Worm (Caenorhabditis elegans) whole organism, L1 larva: ENCODE data around the gene smc-5.

Experiments used
- ceh-82 ChIP-seq, 3 experiments: fragments of 150-350 bp in 1 of 3; sonication (generic microtip) in 2 of 3; optimal IDR thresholded peaks; 2 replicates each; lab custom pipeline; 2014 to 2017; ENCODE audit warnings: missing biosample characterization in 3 of 3, missing genetic modification characterization in 3 of 3
- elt-2 ChIP-seq: sonication (generic microtip); optimal IDR thresholded peaks from 2 replicates; lab custom pipeline; 2016; ENCODE audit warnings: missing genetic modification characterization, mild to moderate bottlenecking, inconsistent platforms, missing compliant biosample characterization, missing genetic modification reagents
- elt-3 ChIP-seq, 6 experiments: fragments of 150-350 bp in 1 of 6; sonication (generic microtip); optimal IDR thresholded peaks; 2 replicates each; lab custom pipeline; 2017 to 2018; ENCODE audit warnings: missing biosample characterization in 6 of 6, missing genetic modification characterization in 6 of 6, inconsistent platforms in 1 of 6
- ets-5 ChIP-seq: fragments of 200-800 bp; sonication (Bioruptor generic); IDR thresholded peaks from 2 replicates; pipeline ENCODE4 v1.3.6; 2022; ENCODE audit warnings: missing genetic modification characterization, missing compliant biosample characterization
- lin-39 ChIP-seq: fragments of 150-350 bp; optimal IDR thresholded peaks from 2 replicates; lab custom pipeline; 2014; ENCODE audit warnings: missing biosample characterization, missing genetic modification reagents, missing genetic modification characterization
- nhr-237 ChIP-seq: fragments of 150-350 bp; optimal IDR thresholded peaks from 2 replicates; lab custom pipeline; 2014; ENCODE audit warnings: missing biosample characterization, missing genetic modification characterization
- nhr-76 ChIP-seq: sonication (generic microtip); optimal IDR thresholded peaks from 2 replicates; lab custom pipeline; 2017; ENCODE audit warnings: missing biosample characterization, missing genetic modification characterization
- nhr-77 ChIP-seq: fragments of 150-350 bp; optimal IDR thresholded peaks from 2 replicates; lab custom pipeline; 2014; ENCODE audit warnings: missing biosample characterization, missing genetic modification characterization
- nhr-85 ChIP-seq: sonication (generic microtip); peaks from one replicate; lab custom pipeline; 2016; ENCODE audit warnings: missing genetic modification characterization, inconsistent platforms, missing compliant biosample characterization
- pqm-1 ChIP-seq: sonication (generic microtip); optimal IDR thresholded peaks from 3 replicates; lab custom pipeline; 2017; ENCODE audit warnings: missing biosample characterization, missing genetic modification characterization
- sup-37 ChIP-seq: fragments of 200-800 bp; sonication (Bioruptor generic); optimal IDR thresholded peaks from 2 replicates; lab custom pipeline; 2018; ENCODE audit warnings: mild to moderate bottlenecking, missing genetic modification characterization, missing compliant biosample characterization
- zag-1 ChIP-seq: fragments of 150-350 bp; optimal IDR thresholded peaks from 2 replicates; lab custom pipeline; 2014; ENCODE audit warnings: missing biosample characterization, missing genetic modification characterization
- ztf-11 ChIP-seq, 2 experiments: sonication (generic microtip); optimal IDR thresholded peaks; 2 replicates each; lab custom pipeline; 2016 to 2017; ENCODE audit warnings: missing genetic modification characterization in 2 of 2, missing biosample characterization in 1 of 2, missing compliant biosample characterization in 1 of 2
- ztf-4 ChIP-seq: fragments of 150-350 bp; optimal IDR thresholded peaks from 2 replicates; lab custom pipeline; 2014; ENCODE audit warnings: missing biosample characterization, missing genetic modification characterization

- peak; percentile 32 for TF ChIP-seq nhr-77 (tag; lab: Kevin White, UChicago)
- peak in 2 of 3 experiments; percentile 16 to 45 for TF ChIP-seq ceh-82 (tag; optimal IDR thresholded peaks at IDR 0.05; lab: Kevin White, UChicago)
- no peak for TF ChIP-seq nhr-237 (tag; lab: Kevin White, UChicago)
- peak in 1 of 6 experiments; percentile 46 for TF ChIP-seq elt-3 (tag; optimal IDR thresholded peaks at IDR 0.05; lab: Kevin White, UChicago)
- TF ChIP-seq zag-1 (tag; lab: Kevin White, UChicago) = no peak
- no peak for TF ChIP-seq lin-39 (tag; lab: Kevin White, UChicago)
- TF ChIP-seq ztf-4 (tag; lab: Kevin White, UChicago) = no peak
- no peak for TF ChIP-seq ztf-11 (tag; optimal IDR thresholded peaks at IDR 0.05; lab: Kevin White, UChicago)
- TF ChIP-seq sup-37 (GFP tag; lab: Kevin White, UChicago) = no peak
- no peak for TF ChIP-seq ets-5 (GFP tag; lab: Robert Waterston, UW)
- no peak for TF ChIP-seq pqm-1 (tag; lab: Kevin White, UChicago)
- TF ChIP-seq nhr-76 (tag; lab: Kevin White, UChicago) = no peak
- peak; percentile 67 for TF ChIP-seq nhr-85 (tag; lab: Kevin White, UChicago)
- peak; percentile 78 for TF ChIP-seq elt-2 (tag; lab: Kevin White, UChicago)
These were observed 30.7 kb downstream of the smc-5 start, which contains the start of gene C04G6.2 for ce11 chrII:5092362-5093281.
